Worm (Caenorhabditis elegans): ENCODE measurements around the gene Y38F1A.8.
"Not testable (repeated sequence)": the region's sequence is repeated elsewhere in the genome, so short reads cannot be mapped to it uniquely, and the experiment has no call there.

- not testable (repeated sequence) for TF ChIP-seq ama-1 (optimal IDR thresholded peaks at IDR 0.05); ceh-13 (GFP tag; optimal IDR thresholded peaks at IDR 0.05); ets-7 (tag; optimal IDR thresholded peaks at IDR 0.05); F13C5.2 (tag; optimal IDR thresholded peaks at IDR 0.05); B0310.2 (tag; optimal IDR thresholded peaks at IDR 0.05); ceh-36 (tag; optimal IDR thresholded peaks at IDR 0.05)
- TF ChIP-seq tbx-11 (GFP tag; IDR thresholded peaks at IDR 0.05) (0 out of 2 replicates have a peak, but pooled peaks have one; percentile 42), scrt-1 (GFP tag; IDR thresholded peaks at IDR 0.05) (0 out of 2 replicates have a peak, but pooled peaks have one; percentile 39), sea-1 (GFP tag; conservative IDR thresholded peaks at IDR 0.05) (peak; percentile 70; the same call in 1 of the 2 replicates), pes-1 (GFP tag; IDR thresholded peaks at IDR 0.05) (peak; percentile 71), flt-1 (GFP tag; IDR thresholded peaks at IDR 0.05) (peak; percentile 81)
These were observed 15.7 kb upstream of the Y38F1A.8 start for ce11 chrII:13016381-13016780.

All from whole organism, early embryonic.